Worm (Caenorhabditis elegans): Measurements from ENCODE around the gene Y46G5A.36.

Y46G5A.36 gene

ce11 chrII:12799927-12800522, 23.5 kb upstream of the Y46G5A.36 start (continued):
- TF ChIP-seq nhr-12 (tag; optimal IDR thresholded peaks at IDR 0.05) (no peak), nhr-71 (tag; optimal IDR thresholded peaks at IDR 0.05) (peak; percentile 68), ztf-4 (tag; optimal IDR thresholded peaks at IDR 0.05) (peak; percentile 4), egl-27 (tag; optimal IDR thresholded peaks at IDR 0.05) (no peak), elt-3 (tag; optimal IDR thresholded peaks at IDR 0.05) (peak in 2 of 6 experiments; percentile 21 to 32)

ce11 chrII:12805161-12805560, 18.3 kb upstream of the Y46G5A.36 start, which contains the start of the genes Y46G5A.18 and Y46G5A.47:
TSS of gene Y46G5A.18 (minus strand) at chrII:12805261.
TSS of gene Y46G5A.47 (minus strand) at chrII:12805306.
- TF ChIP-seq mef-2 (tag; optimal IDR thresholded peaks at IDR 0.05) (no peak), lsy-2 (tag; optimal IDR thresholded peaks at IDR 0.05) (no peak), dpl-1 (GFP tag; optimal IDR thresholded peaks at IDR 0.05) (no peak), hlh-4 (tag; optimal IDR thresholded peaks at IDR 0.05) (no peak), tbx-2 (tag; optimal IDR thresholded peaks at IDR 0.05) (no peak)

ce11 chrII:12805765-12806384, 17.6 kb upstream of the Y46G5A.36 start:
- TF ChIP-seq fkh-10 (GFP tag; optimal IDR thresholded peaks at IDR 0.05) = no peak
- TF ChIP-seq efl-1 (optimal IDR thresholded peaks at IDR 0.05) = peak; percentile 34 to 36
- TF ChIP-seq efl-1 (GFP tag; optimal IDR thresholded peaks at IDR 0.05 in 1 of 2) = peak; percentile 31 to 55
- TF ChIP-seq xbp-1 (tag; optimal IDR thresholded peaks at IDR 0.05) = no peak
- no peak for TF ChIP-seq unc-30 (tag; optimal IDR thresholded peaks at IDR 0.05)
- TF ChIP-seq C34B4.2 (tag; optimal IDR thresholded peaks at IDR 0.05) = no peak
- no peak for TF ChIP-seq nhr-76 (tag; optimal IDR thresholded peaks at IDR 0.05)
- no peak for TF ChIP-seq sox-4 (tag; optimal IDR thresholded peaks at IDR 0.05)
- peak; percentile 59 for TF ChIP-seq fkh-8 (tag; optimal IDR thresholded peaks at IDR 0.05)
- peak in 1 of 2 experiments; percentile 2 for TF ChIP-seq ztf-11 (tag; optimal IDR thresholded peaks at IDR 0.05)
- TF ChIP-seq snu-23 (GFP tag; optimal IDR thresholded peaks at IDR 0.05) = peak; percentile 41
- peak; percentile 13 for TF ChIP-seq nhr-85 (tag)
- peak; percentile 16 for TF ChIP-seq skn-1 (tag; optimal IDR thresholded peaks at IDR 0.05)
- TF ChIP-seq lin-35 (GFP tag; optimal IDR thresholded peaks at IDR 0.05) = peak in 1 of 2 experiments; percentile 59
- TF ChIP-seq nhr-28 (tag; optimal IDR thresholded peaks at IDR 0.05) = no peak
- no peak for TF ChIP-seq ceh-8 (GFP tag; optimal IDR thresholded peaks at IDR 0.05)
- no peak for TF ChIP-seq C16A3.4 (tag; optimal IDR thresholded peaks at IDR 0.05)
- TF ChIP-seq fos-1 (tag; optimal IDR thresholded peaks at IDR 0.05) = no peak
- TF ChIP-seq egl-27 (tag; optimal IDR thresholded peaks at IDR 0.05) = no peak
- no peak for TF ChIP-seq ama-1 (optimal IDR thresholded peaks at IDR 0.05)
- TF ChIP-seq ceh-82 (tag; optimal IDR thresholded peaks at IDR 0.05) = peak in 2 of 3 experiments; percentile 4 to 30
- TF ChIP-seq swsn-7 (tag; optimal IDR thresholded peaks at IDR 0.05) = peak; percentile 41
- peak; percentile 90 for TF ChIP-seq nhr-19 (GFP tag; conservative IDR thresholded peaks at IDR 0.05)
- TF ChIP-seq lin-15B (tag; optimal IDR thresholded peaks at IDR 0.05) = peak; percentile 47
- no peak for TF ChIP-seq fkh-4 (tag; optimal IDR thresholded peaks at IDR 0.05; ENCODE audit: borderline replicate concordance)
- no peak for TF ChIP-seq pqm-1 (tag; optimal IDR thresholded peaks at IDR 0.05)
- no peak for TF ChIP-seq rnt-1 (tag; optimal IDR thresholded peaks at IDR 0.05)
- TF ChIP-seq sptf-1 (tag; optimal IDR thresholded peaks at IDR 0.05) = no peak
- TF ChIP-seq isw-1 (GFP tag; IDR thresholded peaks at IDR 0.05) = peak; percentile 15; the same call in 1 of the 2 replicates
- no peak for TF ChIP-seq pag-3 (tag; optimal IDR thresholded peaks at IDR 0.05; ENCODE audit: borderline replicate concordance, insufficient read depth)
- TF ChIP-seq Y116A8C.19 (tag; optimal IDR thresholded peaks at IDR 0.05; ENCODE audit: borderline replicate concordance) = no peak
- no peak for TF ChIP-seq nhr-77 (tag; optimal IDR thresholded peaks at IDR 0.05)
- no peak for TF ChIP-seq elt-3 (tag; optimal IDR thresholded peaks at IDR 0.05)
- no peak for TF ChIP-seq blmp-1 (tag; optimal IDR thresholded peaks at IDR 0.05)
- no peak for TF ChIP-seq F16B12.6 (tag; optimal IDR thresholded peaks at IDR 0.05)
- peak; percentile 33 for TF ChIP-seq tbx-2 (tag; optimal IDR thresholded peaks at IDR 0.05)
- peak; percentile 54 for TF ChIP-seq nhr-47 (tag; optimal IDR thresholded peaks at IDR 0.05)
- TF ChIP-seq nhr-71 (tag; optimal IDR thresholded peaks at IDR 0.05) = peak; percentile 51
- TF ChIP-seq nhr-90 (tag; optimal IDR thresholded peaks at IDR 0.05; ENCODE audit: poor library complexity) = no peak
- TF ChIP-seq alr-1 (tag; optimal IDR thresholded peaks at IDR 0.05; ENCODE audit: borderline replicate concordance) = no peak
- TF ChIP-seq tlp-1 (tag; optimal IDR thresholded peaks at IDR 0.05) = no peak
